Fruit fly (Drosophila melanogaster) whole organism, prepupa: ENCODE results near the gene Ca-beta.

Experiments used
- CG31627 ChIP-seq: fragments of 200-800 bp; sonication (Bioruptor generic); optimal IDR thresholded peaks from 3 replicates; lab custom pipeline; 2016; ENCODE audit warnings: missing biosample characterization, missing genetic modification characterization
- CG3919 ChIP-seq: fragments of 200-800 bp; sonication (Bioruptor generic); optimal IDR thresholded peaks from 3 replicates; lab custom pipeline; 2016; ENCODE audit warnings: missing biosample characterization, missing genetic modification characterization
- CG6163 ChIP-seq: fragments of 200-800 bp; sonication (Bioruptor generic); IDR thresholded peaks from 3 replicates; pipeline ENCODE4 v1.3.6; 2022; ENCODE audit warnings: missing biosample characterization, missing genetic modification characterization
- CG8632 ChIP-seq: fragments of 200-800 bp; sonication (Bioruptor generic); optimal IDR thresholded peaks from 3 replicates; lab custom pipeline; 2016; ENCODE audit warnings: missing biosample characterization, missing genetic modification characterization
- Met ChIP-seq: fragments of 200-800 bp; sonication (Bioruptor generic); optimal IDR thresholded peaks from 3 replicates; lab custom pipeline; 2016; ENCODE audit warnings: missing biosample characterization, missing genetic modification characterization
- cyc ChIP-seq: fragments of 200-800 bp; sonication (Bioruptor generic); optimal IDR thresholded peaks from 3 replicates; lab custom pipeline; 2016; ENCODE audit warnings: missing biosample characterization, missing genetic modification characterization
- eg ChIP-seq: fragments of 200-800 bp; sonication (Bioruptor generic); IDR thresholded peaks from 3 replicates; pipeline ENCODE4 v1.3.6; 2022; ENCODE audit warnings: missing biosample characterization, missing genetic modification characterization
- svp ChIP-seq: fragments of 200-800 bp; sonication (Bioruptor generic); peaks from one replicate; lab custom pipeline; 2016; ENCODE audit warnings: missing biosample characterization, missing genetic modification characterization

dm6 chr2L:11130151-11131008, 73.0 kb downstream of the Ca-beta start, which contains the start of the genes RfC38 and CG4751:
- TF ChIP-seq cyc (GFP tag; lab: Kevin White, UChicago), result no peak
- TF ChIP-seq Met (GFP tag; lab: Kevin White, UChicago), result no peak
- TF ChIP-seq CG3919 (GFP tag; lab: Kevin White, UChicago), result no peak
- no peak for TF ChIP-seq svp
- 0 out of 3 replicates have a peak, but pooled peaks have one; percentile 33 for TF ChIP-seq CG6163
- TF ChIP-seq CG8632 (GFP tag; lab: Kevin White, UChicago), result no peak
- TF ChIP-seq eg (GFP tag; lab: Robert Waterston, UW), result 0 out of 3 replicates have a peak, but pooled peaks have one; percentile 43
- peak; percentile 3 for TF ChIP-seq CG31627 (GFP tag; lab: Kevin White, UChicago)
